Worm (Caenorhabditis elegans): ENCODE measurements around the gene C54F6.19.

C54F6.19 gene

ce11 chrV:7575563-7575962 is 30.3 kb downstream of the C54F6.19 start, which contains the start of the genes snu-66 and ints-9:
snu-66 (minus strand) TSS chrV:7575670.
ints-9 (plus strand) TSS chrV:7575802.
- TF ChIP-seq dsc-1 (tag; optimal IDR thresholded peaks at IDR 0.05): peak; percentile 68
- peak; percentile 68 to 79 (median 79) for TF ChIP-seq dpl-1 (GFP tag; optimal IDR thresholded peaks at IDR 0.05)
- peak; percentile 87 for TF ChIP-seq mep-1 (tag; optimal IDR thresholded peaks at IDR 0.05)
- TF ChIP-seq sup-37 (GFP tag; optimal IDR thresholded peaks at IDR 0.05): no peak
- no peak for TF ChIP-seq tlp-1 (tag; optimal IDR thresholded peaks at IDR 0.05)
- TF ChIP-seq mab-9 (GFP tag; IDR thresholded peaks at IDR 0.05): no peak
- peak; percentile 72 for TF ChIP-seq xbp-1 (tag; optimal IDR thresholded peaks at IDR 0.05)
- TF ChIP-seq lir-3 (tag; optimal IDR thresholded peaks at IDR 0.05; ENCODE audit: poor library complexity): peak; percentile 18
- TF ChIP-seq mdl-1 (tag; optimal IDR thresholded peaks at IDR 0.05): peak in 1 of 2 experiments; percentile 41
- TF ChIP-seq fkh-8 (tag; optimal IDR thresholded peaks at IDR 0.05): peak; percentile 33
- TF ChIP-seq ceh-90 (tag; optimal IDR thresholded peaks at IDR 0.05): no peak
- peak in 1 of 2 experiments; percentile 33 for TF ChIP-seq ztf-11 (tag; optimal IDR thresholded peaks at IDR 0.05)
- TF ChIP-seq lin-39 (tag; optimal IDR thresholded peaks at IDR 0.05): peak; percentile 48
- TF ChIP-seq irx-1 (tag; optimal IDR thresholded peaks at IDR 0.05): peak; percentile 46
- TF ChIP-seq ceh-88 (GFP tag; IDR thresholded peaks at IDR 0.05): no peak
- TF ChIP-seq ces-1 (GFP tag; optimal IDR thresholded peaks at IDR 0.05): no peak
- peak; percentile 84 for TF ChIP-seq nhr-71 (tag; optimal IDR thresholded peaks at IDR 0.05)
- peak; percentile 29 for TF ChIP-seq ama-1 (optimal IDR thresholded peaks at IDR 0.05)
- peak in 2 of 6 experiments; percentile 23 to 35 for TF ChIP-seq elt-3 (tag; optimal IDR thresholded peaks at IDR 0.05)
- peak; percentile 41 for TF ChIP-seq snpc-4 (tag; optimal IDR thresholded peaks at IDR 0.05)
- no peak for TF ChIP-seq unc-98 (GFP tag; IDR thresholded peaks at IDR 0.05)
- peak; percentile 72 for TF ChIP-seq tbx-2 (tag; optimal IDR thresholded peaks at IDR 0.05)
- TF ChIP-seq jun-1 (tag; optimal IDR thresholded peaks at IDR 0.05): peak; percentile 30
- no peak for TF ChIP-seq ceh-63 (GFP tag; optimal IDR thresholded peaks at IDR 0.05)
- TF ChIP-seq efl-1 (optimal IDR thresholded peaks at IDR 0.05): peak; percentile 67 to 80
- peak; percentile 78 to 96 for TF ChIP-seq efl-1 (GFP tag; optimal IDR thresholded peaks at IDR 0.05 in 1 of 2)
- TF ChIP-seq egl-13 (tag; optimal IDR thresholded peaks at IDR 0.05): no peak
- TF ChIP-seq nhr-47 (tag; optimal IDR thresholded peaks at IDR 0.05): peak; percentile 81
- no peak for TF ChIP-seq ztf-4 (tag; optimal IDR thresholded peaks at IDR 0.05)
- peak; percentile 79 for TF ChIP-seq rnt-1 (tag; optimal IDR thresholded peaks at IDR 0.05)
- TF ChIP-seq grh-1 (GFP tag; IDR thresholded peaks at IDR 0.05): peak; percentile 64
- no peak for TF ChIP-seq unc-30 (tag; optimal IDR thresholded peaks at IDR 0.05)
- TF ChIP-seq fkh-10 (GFP tag; optimal IDR thresholded peaks at IDR 0.05): no peak
- TF ChIP-seq efl-3 (GFP tag; optimal IDR thresholded peaks at IDR 0.05): no peak
- TF ChIP-seq hpl-2 (GFP tag; optimal IDR thresholded peaks at IDR 0.05): no peak
- no peak for TF ChIP-seq nhr-237 (tag; optimal IDR thresholded peaks at IDR 0.05)
- peak; percentile 66 to 81 (median 67) for TF ChIP-seq ceh-82 (tag; optimal IDR thresholded peaks at IDR 0.05)
- peak; percentile 27 for TF ChIP-seq ceh-8 (GFP tag; optimal IDR thresholded peaks at IDR 0.05)
- no peak for TF ChIP-seq nhr-28 (tag; optimal IDR thresholded peaks at IDR 0.05)
- peak; percentile 36 for TF ChIP-seq F16B12.6 (tag; optimal IDR thresholded peaks at IDR 0.05)
- peak; percentile 34 for TF ChIP-seq fos-1 (tag; optimal IDR thresholded peaks at IDR 0.05)
- peak; percentile 57 for TF ChIP-seq lin-13 (GFP tag; optimal IDR thresholded peaks at IDR 0.05)
- TF ChIP-seq Y116A8C.19 (tag; optimal IDR thresholded peaks at IDR 0.05; ENCODE audit: borderline replicate concordance): no peak
- TF ChIP-seq unc-86 (tag; optimal IDR thresholded peaks at IDR 0.05): peak; percentile 53
- no peak for TF ChIP-seq egl-27 (tag; optimal IDR thresholded peaks at IDR 0.05)
- TF ChIP-seq isw-1 (GFP tag; IDR thresholded peaks at IDR 0.05): peak; percentile 53
- no peak for TF ChIP-seq C34B4.2 (tag; optimal IDR thresholded peaks at IDR 0.05)
- TF ChIP-seq nhr-20 (tag; optimal IDR thresholded peaks at IDR 0.05): peak; percentile 77
- TF ChIP-seq C16A3.4 (tag; optimal IDR thresholded peaks at IDR 0.05): peak; percentile 74
- peak; percentile 66 for TF ChIP-seq lin-14 (GFP tag; optimal IDR thresholded peaks at IDR 0.05)
- TF ChIP-seq nhr-90 (tag; optimal IDR thresholded peaks at IDR 0.05; ENCODE audit: poor library complexity): peak; percentile 76
- TF ChIP-seq nhr-77 (tag; optimal IDR thresholded peaks at IDR 0.05): peak; percentile 10
- TF ChIP-seq fkh-4 (tag; optimal IDR thresholded peaks at IDR 0.05; ENCODE audit: borderline replicate concordance): no peak

All from whole organism, L1 larva.